Fruit fly (Drosophila melanogaster) whole organism, embryonic: ENCODE results near the gene Shmt.

ENCODE experiments used
- Adf1 ChIP-seq: fragments of 200-800 bp; sonication (Bioruptor generic); IDR thresholded peaks from 2 replicates; pipeline ENCODE4 v1.3.6; 2022; ENCODE audit warnings: missing biosample characterization, missing genetic modification characterization
- Atf6 ChIP-seq: fragments of 200-800 bp; sonication (Bioruptor generic); IDR thresholded peaks from 2 replicates; pipeline ENCODE4 v1.3.6; 2022; ENCODE audit warnings: missing biosample characterization, missing genetic modification characterization
- CG10147 ChIP-seq: fragments of 200-800 bp; sonication (Bioruptor generic); optimal IDR thresholded peaks from 2 replicates; lab custom pipeline; 2019; ENCODE audit warnings: missing biosample characterization, mild to moderate bottlenecking, missing genetic modification characterization, moderate library complexity
- CG10979 ChIP-seq: fragments of 200-800 bp; sonication (Bioruptor generic); optimal IDR thresholded peaks from 2 replicates; lab custom pipeline; 2018; ENCODE audit warnings: missing biosample characterization, mild to moderate bottlenecking, missing genetic modification characterization, moderate library complexity
- CG12219 ChIP-seq: fragments of 200-800 bp; sonication (Bioruptor generic); optimal IDR thresholded peaks from 3 replicates; lab custom pipeline; 2018; ENCODE audit warnings: missing biosample characterization, mild to moderate bottlenecking, missing genetic modification characterization
- CG13775 ChIP-seq: fragments of 200-800 bp; sonication (Bioruptor generic); optimal IDR thresholded peaks from 3 replicates; lab custom pipeline; 2017; ENCODE audit warnings: missing biosample characterization, mild to moderate bottlenecking, missing genetic modification characterization
- CG15073 ChIP-seq: fragments of 200-800 bp; sonication (Bioruptor generic); optimal IDR thresholded peaks from 2 replicates; lab custom pipeline; 2016; ENCODE audit warnings: missing biosample characterization, missing genetic modification characterization
- CG15696 ChIP-seq: fragments of 200-800 bp; sonication (Bioruptor generic); optimal IDR thresholded peaks from 2 replicates; lab custom pipeline; 2019; ENCODE audit warnings: missing biosample characterization, mild to moderate bottlenecking, missing genetic modification characterization, moderate library complexity
- CG1832 ChIP-seq: fragments of 200-800 bp; sonication (Bioruptor generic); optimal IDR thresholded peaks from 2 replicates; lab custom pipeline; 2017; ENCODE audit warnings: missing biosample characterization, mild to moderate bottlenecking, missing genetic modification characterization, inconsistent platforms
- CG33213 ChIP-seq: fragments of 200-800 bp; sonication (Bioruptor generic); optimal IDR thresholded peaks from 3 replicates; lab custom pipeline; 2016; ENCODE audit warnings: missing biosample characterization, missing genetic modification characterization
- CG42726 ChIP-seq: fragments of 200-800 bp; sonication (Bioruptor generic); IDR thresholded peaks from 2 replicates; pipeline ENCODE4 v1.3.6; 2022; ENCODE audit warnings: missing biosample characterization, missing genetic modification characterization; ENCODE audit not compliant: partially characterized antibody
- CG8089 ChIP-seq: fragments of 200-800 bp; sonication (Bioruptor generic); optimal IDR thresholded peaks from 3 replicates; lab custom pipeline; 2016; ENCODE audit warnings: missing biosample characterization, missing genetic modification characterization
- CG9437 ChIP-seq: fragments of 200-800 bp; sonication (Bioruptor generic); optimal IDR thresholded peaks from 2 replicates; lab custom pipeline; 2018; ENCODE audit warnings: missing biosample characterization, mild to moderate bottlenecking, missing genetic modification characterization
- CG9817 ChIP-seq: fragments of 200-800 bp; sonication (Bioruptor generic); optimal IDR thresholded peaks from 2 replicates; lab custom pipeline; 2018; ENCODE audit warnings: missing biosample characterization, mild to moderate bottlenecking, missing genetic modification characterization, moderate library complexity
- Dbx ChIP-seq: fragments of 200-800 bp; sonication (Bioruptor generic); IDR thresholded peaks from 3 replicates; pipeline ENCODE4 v1.3.6; 2022; ENCODE audit warnings: missing biosample characterization, missing genetic modification characterization
- Dfd ChIP-seq, 2 experiments: fragments of >200 bp; optimal IDR thresholded peaks; 2 replicates each; lab custom pipeline; 2017; ENCODE audit warnings: missing biosample characterization in 2 of 2, missing genetic modification characterization in 2 of 2
- Dll ChIP-seq: fragments of 200-800 bp; sonication (Bioruptor generic); IDR thresholded peaks from 4 replicates; pipeline ENCODE4 v1.3.6; 2022; ENCODE audit warnings: missing biosample characterization, missing genetic modification characterization; ENCODE audit not compliant: partially characterized antibody
- E2f1 ChIP-seq: fragments of 200-800 bp; sonication (Bioruptor generic); IDR thresholded peaks from 2 replicates; pipeline ENCODE4 v1.3.6; 2022; ENCODE audit warnings: missing biosample characterization, missing genetic modification characterization
- Eip74EF ChIP-seq, 2 experiments: fragments of 200-800 bp in 1 of 2; fragments of >200 bp in 1 of 2; sonication (Bioruptor generic) in 1 of 2; optimal IDR thresholded peaks; 2 replicates each; lab custom pipeline; 2017 to 2019; ENCODE audit warnings: missing biosample characterization in 2 of 2, missing genetic modification characterization in 2 of 2, mild to moderate bottlenecking in 1 of 2, moderate library complexity in 1 of 2
- Jarid2 ChIP-seq: fragments of 200-800 bp; sonication (Bioruptor generic); optimal IDR thresholded peaks from 3 replicates; lab custom pipeline; 2017; ENCODE audit warnings: mild to moderate bottlenecking, missing biosample characterization, missing genetic modification reagents, missing genetic modification characterization
- MBD-R2 ChIP-seq: fragments of 200-800 bp; sonication (Bioruptor generic); IDR thresholded peaks from 2 replicates; pipeline ENCODE4 v1.3.6; 2022; ENCODE audit warnings: missing biosample characterization, missing genetic modification characterization
- MTF-1 ChIP-seq: fragments of 200-800 bp; sonication (Bioruptor generic); optimal IDR thresholded peaks from 2 replicates; lab custom pipeline; 2018; ENCODE audit warnings: missing biosample characterization, mild to moderate bottlenecking, missing genetic modification characterization, borderline replicate concordance
- Mrtf ChIP-seq: fragments of 200-800 bp; sonication (Bioruptor generic); IDR thresholded peaks from 3 replicates; pipeline ENCODE4 v1.3.6; 2022; ENCODE audit warnings: missing biosample characterization, missing genetic modification characterization
- NC2α ChIP-seq: fragments of 200-800 bp; sonication (Bioruptor generic); optimal IDR thresholded peaks from 2 replicates; lab custom pipeline; 2016; ENCODE audit warnings: missing biosample characterization, missing genetic modification characterization
- NFAT ChIP-seq: fragments of 200-800 bp; sonication (Bioruptor generic); IDR thresholded peaks from 2 replicates; pipeline ENCODE4 v1.3.6; 2022; ENCODE audit warnings: missing biosample characterization, missing genetic modification characterization
- Nf-YB ChIP-seq: fragments of 200-800 bp; sonication (Bioruptor generic); optimal IDR thresholded peaks from 3 replicates; lab custom pipeline; 2019; ENCODE audit warnings: missing biosample characterization, mild to moderate bottlenecking, missing genetic modification characterization, moderate library complexity
- Pdp1 ChIP-seq, 2 experiments: fragments of 200-800 bp; sonication (Bioruptor generic); optimal IDR thresholded peaks; 3 replicates each; lab custom pipeline; 2016; ENCODE audit warnings: missing biosample characterization in 2 of 2, missing genetic modification characterization in 2 of 2, mild to moderate bottlenecking in 1 of 2, moderate library complexity in 1 of 2
- Ptx1 ChIP-seq: fragments of 200-800 bp; sonication (Bioruptor generic); IDR thresholded peaks from 2 replicates; pipeline ENCODE4 v1.3.6; 2022; ENCODE audit warnings: missing biosample characterization, missing genetic modification characterization
- Scr ChIP-seq: fragments of 200-800 bp; sonication (Bioruptor generic); IDR thresholded peaks from 2 replicates; pipeline ENCODE4 v1.3.6; 2022; ENCODE audit warnings: missing biosample characterization, missing genetic modification characterization; ENCODE audit not compliant: partially characterized antibody
- Sry-δ ChIP-seq: fragments of 200-800 bp; sonication (Bioruptor generic); optimal IDR thresholded peaks from 2 replicates; lab custom pipeline; 2016; ENCODE audit warnings: missing biosample characterization, missing genetic modification characterization
- btn ChIP-seq: fragments of 200-800 bp; sonication (Bioruptor generic); optimal IDR thresholded peaks from 2 replicates; lab custom pipeline; 2016; ENCODE audit warnings: missing biosample characterization, missing genetic modification characterization
- crc ChIP-seq: fragments of 200-800 bp; sonication (Bioruptor generic); optimal IDR thresholded peaks from 2 replicates; lab custom pipeline; 2016; ENCODE audit warnings: missing biosample characterization, missing genetic modification characterization
- crp ChIP-seq, 2 experiments: fragments of 200-800 bp; sonication (Bioruptor generic); optimal IDR thresholded peaks; 2 replicates in 1 of 2; 3 replicates in 1 of 2; lab custom pipeline; 2017; ENCODE audit warnings: missing biosample characterization in 2 of 2, missing genetic modification characterization in 2 of 2, mild to moderate bottlenecking in 1 of 2, moderate library complexity in 1 of 2
- dmrt11E ChIP-seq: fragments of 200-800 bp; sonication (Bioruptor generic); optimal IDR thresholded peaks from 3 replicates; lab custom pipeline; 2018; ENCODE audit warnings: missing biosample characterization, mild to moderate bottlenecking, missing genetic modification characterization, moderate library complexity
- ewg ChIP-seq: fragments of 200-800 bp; sonication (Bioruptor generic); optimal IDR thresholded peaks from 3 replicates; lab custom pipeline; 2017; ENCODE audit warnings: mild to moderate bottlenecking, missing biosample characterization, missing genetic modification reagents, missing genetic modification characterization
- lilli ChIP-seq: fragments of 200-800 bp; sonication (Bioruptor generic); optimal IDR thresholded peaks from 3 replicates; lab custom pipeline; 2016; ENCODE audit warnings: missing biosample characterization, missing genetic modification characterization
- mld ChIP-seq: fragments of 200-800 bp; sonication (Bioruptor generic); IDR thresholded peaks from 3 replicates; pipeline ENCODE4 v1.3.6; 2022; ENCODE audit warnings: missing biosample characterization, missing genetic modification characterization; ENCODE audit not compliant: partially characterized antibody
- p53 ChIP-seq: fragments of 200-800 bp; sonication (Bioruptor generic); optimal IDR thresholded peaks from 2 replicates; lab custom pipeline; 2016; ENCODE audit warnings: missing biosample characterization, missing genetic modification characterization
- phol ChIP-seq: fragments of 200-800 bp; sonication (Bioruptor generic); optimal IDR thresholded peaks from 3 replicates; lab custom pipeline; 2018; ENCODE audit warnings: missing biosample characterization, mild to moderate bottlenecking, missing genetic modification characterization, moderate library complexity
- prd ChIP-seq, 3 experiments: fragments of >200 bp in 2 of 3; fragments of 200-800 bp in 1 of 3; sonication (Bioruptor generic) in 1 of 3; optimal IDR thresholded peaks in 2 of 3; IDR thresholded peaks in 1 of 3; 2 replicates in 2 of 3; 3 replicates in 1 of 3; pipeline versions ENCODE4 v1.3.6 to Lab custom; 2017 to 2022; ENCODE audit warnings: missing biosample characterization in 1 of 3, missing genetic modification characterization in 1 of 3
- psq ChIP-seq: fragments of 200-800 bp; sonication (Bioruptor generic); optimal IDR thresholded peaks from 2 replicates; lab custom pipeline; 2017; ENCODE audit warnings: missing biosample characterization, missing genetic modification characterization
- pum ChIP-seq: fragments of 200-800 bp; sonication (Bioruptor generic); optimal IDR thresholded peaks from 2 replicates; lab custom pipeline; 2016; ENCODE audit warnings: missing biosample characterization, missing genetic modification characterization
- pzg ChIP-seq: fragments of 200-800 bp; sonication (Bioruptor generic); optimal IDR thresholded peaks from 3 replicates; lab custom pipeline; 2018; ENCODE audit warnings: missing biosample characterization, mild to moderate bottlenecking, missing genetic modification characterization, moderate library complexity
- sens-2 ChIP-seq: fragments of 200-800 bp; sonication (Bioruptor generic); IDR thresholded peaks from 2 replicates; pipeline ENCODE4 v1.3.6; 2022; ENCODE audit warnings: missing biosample characterization, missing genetic modification characterization
- sim ChIP-seq: fragments of 200-800 bp; sonication (Bioruptor generic); IDR thresholded peaks from 2 replicates; pipeline ENCODE4 v1.3.6; 2022; ENCODE audit warnings: missing biosample characterization, missing genetic modification characterization
- ttk ChIP-seq: fragments of 200-800 bp; sonication (Bioruptor generic); IDR thresholded peaks from 2 replicates; pipeline ENCODE4 v2.1.2; 2022; ENCODE audit warnings: missing biosample characterization, missing genetic modification characterization
- unpg ChIP-seq: fragments of 200-800 bp; sonication (Bioruptor generic); optimal IDR thresholded peaks from 3 replicates; lab custom pipeline; 2018; ENCODE audit warnings: missing biosample characterization, mild to moderate bottlenecking, missing genetic modification characterization, moderate library complexity

Shmt gene

dm6 chrX:5886764-5887555, 29.6 kb downstream of the Shmt start (continued):
- TF ChIP-seq p53 (GFP tag; lab: Kevin White, UChicago) (no peak), lilli (GFP tag; lab: Kevin White, UChicago) (no peak), Ptx1 (peak; percentile 17; the same call in 1 of the 2 replicates), CG15696 (no peak), CG10979 (tag; lab: Kevin White, UChicago) (peak; percentile 46), NFAT (GFP tag; lab: Robert Waterston, UW) (no peak), ewg (no peak), unpg (GFP tag; lab: Kevin White, UChicago) (no peak), Adf1 (GFP tag; lab: Robert Waterston, UW) (no peak), CG9437 (no peak), ttk (GFP tag; lab: Robert Waterston, UW) (0 out of 2 replicates have a peak, but pooled peaks have one; percentile 31), CG9817 (tag; lab: Kevin White, UChicago) (no peak), CG1832 (GFP tag; lab: Kevin White, UChicago) (no peak), CG33213 (no peak), pzg (GFP tag; lab: Kevin White, UChicago) (no peak), dmrt11E (peak; percentile 63), Atf6 (GFP tag; lab: Robert Waterston, UW) (no peak), NC2α (no peak), Jarid2 (GFP tag; lab: Kevin White, UChicago) (no peak), Mrtf (GFP tag; lab: Robert Waterston, UW) (no peak), CG10147 (GFP tag; lab: Kevin White, UChicago) (no peak), Sry-δ (GFP tag; lab: Kevin White, UChicago) (no peak), CG42726 (GFP tag; lab: Robert Waterston, UW) (no peak), Eip74EF (GFP tag; optimal IDR thresholded peaks at IDR 0.05; lab: Kevin White, UChicago) (no peak), crp (GFP tag; optimal IDR thresholded peaks at IDR 0.05; lab: Kevin White, UChicago) (no peak), MBD-R2 (GFP tag; lab: Robert Waterston, UW) (no peak), Scr (no peak), Dll (GFP tag; lab: Robert Waterston, UW) (0 out of 4 replicates have a peak, but pooled peaks have one; percentile 40), pum (no peak), Dbx (GFP tag; lab: Robert Waterston, UW) (0 out of 3 replicates have a peak, but pooled peaks have one; percentile 9), CG13775 (no peak), CG15073 (no peak), CG12219 (no peak), E2f1 (GFP tag; lab: Robert Waterston, UW) (0 out of 2 replicates have a peak, but pooled peaks have one; percentile 19), CG8089 (GFP tag; lab: Kevin White, UChicago) (no peak), psq (no peak), btn (no peak), Dfd (GFP tag; optimal IDR thresholded peaks at IDR 0.05; lab: Kevin White, UChicago) (no peak), crc (GFP tag; lab: Kevin White, UChicago) (no peak), sens-2 (0 out of 2 replicates have a peak, but pooled peaks have one; percentile 39), sim (GFP tag; lab: Robert Waterston, UW) (no peak), phol (peak; percentile 8), Nf-YB (GFP tag; lab: Kevin White, UChicago) (no peak), mld (GFP tag; lab: Robert Waterston, UW) (no peak), Pdp1 (GFP tag; optimal IDR thresholded peaks at IDR 0.05; lab: Kevin White, UChicago) (no peak), MTF-1 (no peak), prd (optimal IDR thresholded peaks at IDR 0.05; lab: Kevin White, UChicago) (no peak), prd (GFP tag; IDR thresholded peaks at IDR 0.05; lab: Robert Waterston, UW) (no peak)
